Fruit fly (Drosophila melanogaster): Measurements from ENCODE around the gene CG42587.
"Not testable (repeated sequence)": the region's sequence is repeated elsewhere in the genome, so short reads cannot be mapped to it uniquely, and the experiment has no call there.

CG42587 gene

dm6 chr2L:14742893-14743292, 2.1 kb downstream of the CG42587 start, which contains the start of gene CG34166:
Gene CG34166, plus strand, starts transcription at chr2L:14743193.
- not testable (repeated sequence) for TF ChIP-seq Sox102F (GFP tag; optimal IDR thresholded peaks at IDR 0.05); aop (GFP tag; IDR thresholded peaks at IDR 0.05); Med (GFP tag)

- not testable (repeated sequence) for TF ChIP-seq CG10543 (GFP tag; optimal IDR thresholded peaks at IDR 0.05); pum (GFP tag; optimal IDR thresholded peaks at IDR 0.05); Med (GFP tag)
Observed at dm6 chr2L:14741740-14742139, 3.3 kb downstream of the CG42587 start, which contains the start of gene CG42586. Gene CG42586, minus strand, starts transcription at chr2L:14741840.

- not testable (repeated sequence) for TF ChIP-seq CG2875 (GFP tag; optimal IDR thresholded peaks at IDR 0.05); Doc3 (GFP tag; IDR thresholded peaks at IDR 0.05; ENCODE audit: partially characterized antibody); Dp (GFP tag; optimal IDR thresholded peaks at IDR 0.05)
Observed at dm6 chr2L:14739614-14740013, 5.4 kb downstream of the CG42587 start, which contains the start of gene CG42585. Gene CG42585, plus strand, starts transcription at chr2L:14739914.

- not testable (repeated sequence) for TF ChIP-seq CG8089 (GFP tag; optimal IDR thresholded peaks at IDR 0.05); yki (optimal IDR thresholded peaks at IDR 0.05); CG8290 (GFP tag; optimal IDR thresholded peaks at IDR 0.05); CG8290 (tag; optimal IDR thresholded peaks at IDR 0.05)
Observed at dm6 chr2L:14737669-14738068, 7.3 kb downstream of the CG42587 start, which contains the start of gene CG31775. Gene CG31775, minus strand, starts transcription at chr2L:14737769.

- TF ChIP-seq CG8359 (GFP tag; optimal IDR thresholded peaks at IDR 0.05; ENCODE audit: borderline replicate concordance); CG4360 (GFP tag; IDR thresholded peaks at IDR 0.05); CG32772 (GFP tag; IDR thresholded peaks at IDR 0.05): not testable (repeated sequence)
Observed at dm6 chr2L:14735543-14735942, 9.5 kb downstream of the CG42587 start, which contains the start of gene CG31835. Gene CG31835, plus strand, starts transcription at chr2L:14735843.

- TF ChIP-seq CG15479 (GFP tag; optimal IDR thresholded peaks at IDR 0.05) (no peak), CG15269 (tag; optimal IDR thresholded peaks at IDR 0.05) (no peak), CG4424 (GFP tag; optimal IDR thresholded peaks at IDR 0.05) (no peak), CG14965 (GFP tag; optimal IDR thresholded peaks at IDR 0.05; ENCODE audit: borderline replicate concordance) (no peak), ERR (GFP tag; optimal IDR thresholded peaks at IDR 0.05) (no peak), CG1529 (GFP tag; optimal IDR thresholded peaks at IDR 0.05) (no peak), bcd (GFP tag; optimal IDR thresholded peaks at IDR 0.05) (no peak), CG12071 (GFP tag; optimal IDR thresholded peaks at IDR 0.05) (no peak), repo (GFP tag; optimal IDR thresholded peaks at IDR 0.05) (no peak), CG10959 (GFP tag; IDR thresholded peaks at IDR 0.05) (no peak), CG6175 (GFP tag; IDR thresholded peaks at IDR 0.05) (no peak), vnd (GFP tag; IDR thresholded peaks at IDR 0.05; ENCODE audit: partially characterized antibody) (no peak), disco-r (GFP tag; optimal IDR thresholded peaks at IDR 0.05) (no peak)
Observed at dm6 chr2L:14730077-14730476, 14.9 kb downstream of the CG42587 start, which contains the start of gene CG42685. Gene CG42685, minus strand, starts transcription at chr2L:14730177.

- peak; percentile 34 for TF ChIP-seq Med (GFP tag)
- TF ChIP-seq HHEX (GFP tag; optimal IDR thresholded peaks at IDR 0.05) = no peak
- TF ChIP-seq CG3838 (GFP tag; optimal IDR thresholded peaks at IDR 0.05) = no peak
- no peak for TF ChIP-seq dpn (GFP tag; optimal IDR thresholded peaks at IDR 0.05)
- no peak for TF ChIP-seq Dfd (GFP tag; optimal IDR thresholded peaks at IDR 0.05)
- peak in 1 of 2 experiments; percentile 17 for TF ChIP-seq eve (GFP tag; optimal IDR thresholded peaks at IDR 0.05)
- no peak for TF ChIP-seq Sry-β (GFP tag; optimal IDR thresholded peaks at IDR 0.05)
- TF ChIP-seq abd-A (tag; optimal IDR thresholded peaks at IDR 0.05) = peak; percentile 46
- no peak for TF ChIP-seq lola (GFP tag; optimal IDR thresholded peaks at IDR 0.05)
- TF ChIP-seq Sox100B (GFP tag; optimal IDR thresholded peaks at IDR 0.05) = no peak
- peak; percentile 32 for TF ChIP-seq CG12769 (tag; optimal IDR thresholded peaks at IDR 0.05)
- no peak for TF ChIP-seq run (tag; optimal IDR thresholded peaks at IDR 0.05)
- TF ChIP-seq CG5245 (GFP tag; optimal IDR thresholded peaks at IDR 0.05) = no peak
- no peak for TF ChIP-seq CG10462 (GFP tag; optimal IDR thresholded peaks at IDR 0.05)
Observed at dm6 chr2L:14713467-14713866, 31.5 kb downstream of the CG42587 start, which contains the start of gene CG34165. Gene CG34165, plus strand, starts transcription at chr2L:14713750.

All from whole organism, embryonic.